Worm (Caenorhabditis elegans) whole organism, L3 larva: ENCODE data around the gene R05G6.5.

Source experiments
- ceh-82 ChIP-seq: fragments of 150-350 bp; optimal IDR thresholded peaks from 2 replicates; lab custom pipeline; 2014; ENCODE audit warnings: missing biosample characterization, missing genetic modification characterization
- elt-1 ChIP-seq: fragments of 150-350 bp; optimal IDR thresholded peaks from 2 replicates; lab custom pipeline; 2014; ENCODE audit warnings: missing biosample characterization, missing genetic modification characterization
- nfya-1 ChIP-seq: sonication (generic microtip); optimal IDR thresholded peaks from 2 replicates; lab custom pipeline; 2017; ENCODE audit warnings: missing genetic modification characterization, mild to moderate bottlenecking, missing compliant biosample characterization, antibody characterized with exemption, moderate library complexity; ENCODE audit not compliant: insufficient read depth
- nhr-11 ChIP-seq: fragments of 150-350 bp; optimal IDR thresholded peaks from 2 replicates; lab custom pipeline; 2014; ENCODE audit warnings: missing biosample characterization, missing genetic modification characterization
- nhr-12 ChIP-seq: fragments of 150-350 bp; optimal IDR thresholded peaks from 2 replicates; lab custom pipeline; 2014; ENCODE audit warnings: missing biosample characterization, missing genetic modification characterization
- skn-1 ChIP-seq: fragments of 150-350 bp; optimal IDR thresholded peaks from 2 replicates; lab custom pipeline; 2014; ENCODE audit warnings: missing biosample characterization, missing genetic modification characterization
- snpc-4 ChIP-seq: fragments of 150-350 bp; optimal IDR thresholded peaks from 2 replicates; lab custom pipeline; 2014; ENCODE audit warnings: missing biosample characterization, missing genetic modification characterization

DNA sequence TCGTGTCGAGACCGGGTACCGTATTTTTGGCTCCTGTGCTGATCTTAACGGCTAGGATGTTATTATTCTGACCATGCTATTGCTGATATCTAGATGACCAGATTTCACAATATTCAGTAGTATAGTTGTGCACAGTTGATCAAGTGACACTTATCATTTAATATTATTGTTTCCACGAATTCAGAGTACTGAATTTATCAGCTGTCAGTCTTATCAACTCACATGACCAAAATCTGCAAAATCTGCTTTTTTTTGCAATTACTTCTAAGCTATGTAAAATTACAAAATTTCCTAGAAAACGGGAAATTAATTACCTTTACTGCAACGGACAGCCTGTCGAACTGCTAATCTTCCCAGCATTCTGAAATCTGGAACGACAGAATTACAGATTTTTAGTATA lies 42.3 kb downstream of the R05G6.5 start, which contains the start of gene pam-1:
- TF ChIP-seq skn-1 (tag; lab: Kevin White, UChicago) (no peak), nfya-1 (tag; lab: Kevin White, UChicago) (no peak), snpc-4 (no peak), nhr-12 (tag; lab: Kevin White, UChicago) (no peak), ceh-82 (tag; lab: Kevin White, UChicago) (no peak), nhr-11 (tag; lab: Kevin White, UChicago) (no peak), elt-1 (no peak)
